Worm (Caenorhabditis elegans) whole organism, late embryonic: ENCODE results near the gene his-40.

Experiments
- K09A11.1 ChIP-seq: sonication (generic microtip); optimal IDR thresholded peaks from 2 replicates; lab custom pipeline; 2017; ENCODE audit warnings: antibody characterized with exemption, mild to moderate bottlenecking, missing genetic modification characterization, missing compliant biosample characterization; ENCODE audit not compliant: insufficient read depth
- T23F11.4 ChIP-seq: fragments of 200-800 bp; sonication (Bioruptor generic); optimal IDR thresholded peaks from 2 replicates; lab custom pipeline; 2018; ENCODE audit warnings: mild to moderate bottlenecking, missing genetic modification characterization, missing compliant biosample characterization
- ama-1 ChIP-seq: fragments of 150-350 bp; optimal IDR thresholded peaks from 2 replicates; lab custom pipeline; 2014
- ceh-19 ChIP-seq: fragments of 200-800 bp; sonication (Bioruptor generic); optimal IDR thresholded peaks from 2 replicates; lab custom pipeline; 2018; ENCODE audit warnings: mild to moderate bottlenecking, missing genetic modification characterization, missing compliant biosample characterization
- ceh-2 ChIP-seq: sonication (generic microtip); optimal IDR thresholded peaks from 2 replicates; lab custom pipeline; 2016; ENCODE audit warnings: missing genotype, missing genetic modification characterization, missing compliant biosample characterization
- ceh-22 ChIP-seq: sonication (generic microtip); optimal IDR thresholded peaks from 2 replicates; lab custom pipeline; 2017; ENCODE audit warnings: missing biosample characterization, missing genetic modification characterization
- ceh-31 ChIP-seq: sonication (generic microtip); optimal IDR thresholded peaks from 2 replicates; lab custom pipeline; 2016; ENCODE audit warnings: missing genetic modification characterization, missing compliant biosample characterization
- ceh-48 ChIP-seq: sonication (generic microtip); optimal IDR thresholded peaks from 2 replicates; lab custom pipeline; 2016; ENCODE audit warnings: missing genetic modification characterization, inconsistent platforms, missing compliant biosample characterization
- ceh-6 ChIP-seq: fragments of 200-800 bp; sonication (Bioruptor generic); optimal IDR thresholded peaks from 2 replicates; lab custom pipeline; 2018; ENCODE audit warnings: mild to moderate bottlenecking, missing genetic modification characterization, missing compliant biosample characterization
- ceh-9 ChIP-seq: sonication (generic microtip); optimal IDR thresholded peaks from 2 replicates; lab custom pipeline; 2016; ENCODE audit warnings: mild to moderate bottlenecking, missing genetic modification characterization, inconsistent platforms, missing compliant biosample characterization
- che-1 ChIP-seq: sonication (generic microtip); optimal IDR thresholded peaks from 2 replicates; lab custom pipeline; 2016; ENCODE audit warnings: mild to moderate bottlenecking, missing genetic modification characterization, missing compliant biosample characterization
- dmd-4 ChIP-seq: sonication (generic microtip); optimal IDR thresholded peaks from 2 replicates; lab custom pipeline; 2016; ENCODE audit warnings: borderline replicate concordance, missing genetic modification characterization, missing compliant biosample characterization
- dve-1 ChIP-seq: sonication (generic microtip); optimal IDR thresholded peaks from 2 replicates; lab custom pipeline; 2017; ENCODE audit warnings: antibody characterized with exemption, mild to moderate bottlenecking, missing genetic modification characterization, missing compliant biosample characterization
- elt-2 ChIP-seq: sonication (generic microtip); optimal IDR thresholded peaks from 2 replicates; lab custom pipeline; 2016; ENCODE audit warnings: missing genetic modification reagents, missing genetic modification characterization, missing compliant biosample characterization
- eyg-1 ChIP-seq: sonication (generic microtip); optimal IDR thresholded peaks from 2 replicates; lab custom pipeline; 2016; ENCODE audit warnings: missing genotype, missing genetic modification characterization, missing compliant biosample characterization
- fkh-6 ChIP-seq: sonication (generic microtip); optimal IDR thresholded peaks from 2 replicates; lab custom pipeline; 2016; ENCODE audit warnings: missing genetic modification characterization, missing compliant biosample characterization
- hlh-15 ChIP-seq: sonication (generic microtip); optimal IDR thresholded peaks from 2 replicates; lab custom pipeline; 2016; ENCODE audit warnings: missing genetic modification characterization, missing compliant biosample characterization
- hlh-30 ChIP-seq: sonication (generic microtip); optimal IDR thresholded peaks from 2 replicates; lab custom pipeline; 2017; ENCODE audit warnings: antibody characterized with exemption, missing genetic modification characterization, missing compliant biosample characterization; ENCODE audit not compliant: insufficient read depth
- hlh-8 ChIP-seq: sonication (generic microtip); optimal IDR thresholded peaks from 2 replicates; lab custom pipeline; 2016; ENCODE audit warnings: missing genotype, missing genetic modification characterization, missing compliant biosample characterization
- lim-6 ChIP-seq: sonication (generic microtip); optimal IDR thresholded peaks from 2 replicates; lab custom pipeline; 2016; ENCODE audit warnings: missing genetic modification characterization, missing compliant biosample characterization
- nhr-232 ChIP-seq: sonication (generic microtip); optimal IDR thresholded peaks from 2 replicates; lab custom pipeline; 2016; ENCODE audit warnings: missing genetic modification characterization, missing compliant biosample characterization
- pag-3 ChIP-seq: sonication (generic microtip); optimal IDR thresholded peaks from 2 replicates; lab custom pipeline; 2016; ENCODE audit warnings: missing compliant biosample characterization, missing genetic modification characterization, borderline replicate concordance
- pax-1 ChIP-seq: fragments of 150-350 bp; optimal IDR thresholded peaks from 2 replicates; lab custom pipeline; 2014; ENCODE audit warnings: missing biosample characterization, missing genetic modification characterization
- pha-2 ChIP-seq: sonication (generic microtip); optimal IDR thresholded peaks from 2 replicates; lab custom pipeline; 2017; ENCODE audit warnings: mild to moderate bottlenecking, missing genetic modification characterization, missing compliant biosample characterization
- ref-2 ChIP-seq: sonication (generic microtip); optimal IDR thresholded peaks from 2 replicates; lab custom pipeline; 2016; ENCODE audit warnings: missing genetic modification characterization, missing compliant biosample characterization
- sdc-2 ChIP-seq: sonication (generic microtip); optimal IDR thresholded peaks from 2 replicates; lab custom pipeline; 2016; ENCODE audit warnings: missing genotype, missing genetic modification characterization, missing compliant biosample characterization
- sox-2 ChIP-seq: fragments of 200-800 bp; sonication (Bioruptor generic); IDR thresholded peaks from 2 replicates; pipeline ENCODE4 v1.3.6; 2022; ENCODE audit warnings: missing genetic modification reagents, missing genetic modification characterization, missing compliant biosample characterization
- sox-4 ChIP-seq: sonication (generic microtip); optimal IDR thresholded peaks from 2 replicates; lab custom pipeline; 2017; ENCODE audit warnings: mild to moderate bottlenecking, missing genetic modification characterization, inconsistent platforms, missing compliant biosample characterization
- unc-3 ChIP-seq, 2 experiments: fragments of 200-800 bp in 1 of 2; sonication (Bioruptor generic) in 1 of 2; sonication (generic microtip) in 1 of 2; conservative IDR thresholded peaks in 1 of 2; optimal IDR thresholded peaks in 1 of 2; 2 replicates each; pipeline versions ENCODE4 v1.3.6 to Lab custom; 2016 to 2022; ENCODE audit warnings: missing compliant biosample characterization in 2 of 2, missing genetic modification characterization in 2 of 2, missing genetic modification reagents in 1 of 2
- unc-55 ChIP-seq: sonication (generic microtip); optimal IDR thresholded peaks from 2 replicates; lab custom pipeline; 2017; ENCODE audit warnings: missing biosample characterization, missing genetic modification reagents, missing genetic modification characterization
- ztf-16 ChIP-seq: sonication (generic microtip); optimal IDR thresholded peaks from 2 replicates; lab custom pipeline; 2017; ENCODE audit warnings: missing genetic modification characterization, missing compliant biosample characterization

The his-40 gene

ce11 chrX:7311870-7312269 lies 2.0 kb downstream of the his-40 start:
- TF ChIP-seq hlh-15 (no peak), pha-2 (tag; lab: Kevin White, UChicago) (no peak), T23F11.4 (GFP tag; lab: Kevin White, UChicago) (no peak), sox-4 (no peak), eyg-1 (tag; lab: Kevin White, UChicago) (no peak), ceh-2 (tag; lab: Kevin White, UChicago) (no peak), sdc-2 (tag; lab: Kevin White, UChicago) (no peak), unc-3 (GFP tag; conservative IDR thresholded peaks at IDR 0.05; lab: Robert Waterston, UW) (no peak), unc-3 (tag; optimal IDR thresholded peaks at IDR 0.05; lab: Kevin White, UChicago) (no peak), K09A11.1 (tag; lab: Kevin White, UChicago) (no peak), ceh-22 (no peak)

- no peak for TF ChIP-seq hlh-8 (tag; lab: Kevin White, UChicago)
- TF ChIP-seq dve-1, result no peak
- TF ChIP-seq pax-1 (tag; lab: Kevin White, UChicago), result no peak
- TF ChIP-seq che-1 (tag; lab: Kevin White, UChicago), result no peak
- no peak for TF ChIP-seq sox-2 (GFP tag; lab: Robert Waterston, UW)
These were observed 3.3 kb downstream of the his-40 start for ce11 chrX:7313236-7313635.

DNA sequence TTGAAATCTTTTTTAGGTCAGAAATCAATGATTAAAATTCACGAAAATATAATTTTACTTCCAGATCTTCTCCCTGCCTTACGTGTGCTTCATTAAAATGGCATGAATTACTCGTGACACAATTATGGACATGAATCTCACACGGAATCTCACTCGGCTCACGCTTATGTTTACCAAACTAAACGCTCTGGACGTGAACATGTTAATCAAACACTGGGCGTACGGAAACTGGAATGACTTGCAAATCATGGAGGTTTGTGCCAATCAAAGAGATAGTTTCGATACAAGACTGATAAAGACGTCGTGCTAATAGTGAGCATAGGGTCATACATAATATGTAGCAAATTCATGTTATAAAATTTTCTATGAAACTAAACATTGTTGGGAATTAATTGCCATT lies 4.7 kb downstream of the his-40 start:
- no peak for TF ChIP-seq T23F11.4 (GFP tag; lab: Kevin White, UChicago)
- no peak for TF ChIP-seq ceh-2 (tag; lab: Kevin White, UChicago)
- no peak for TF ChIP-seq ref-2 (tag; lab: Kevin White, UChicago)
- TF ChIP-seq ceh-31 (tag; lab: Kevin White, UChicago), result no peak
- TF ChIP-seq unc-55 (GFP tag; lab: Kevin White, UChicago), result no peak
- no peak for TF ChIP-seq ceh-6
- no peak for TF ChIP-seq hlh-30 (tag; lab: Kevin White, UChicago)
- no peak for TF ChIP-seq sox-4
- TF ChIP-seq lim-6 (tag; lab: Kevin White, UChicago), result no peak
- no peak for TF ChIP-seq nhr-232
- no peak for TF ChIP-seq ceh-48 (tag; lab: Kevin White, UChicago)
- no peak for TF ChIP-seq hlh-8 (tag; lab: Kevin White, UChicago)

DNA sequence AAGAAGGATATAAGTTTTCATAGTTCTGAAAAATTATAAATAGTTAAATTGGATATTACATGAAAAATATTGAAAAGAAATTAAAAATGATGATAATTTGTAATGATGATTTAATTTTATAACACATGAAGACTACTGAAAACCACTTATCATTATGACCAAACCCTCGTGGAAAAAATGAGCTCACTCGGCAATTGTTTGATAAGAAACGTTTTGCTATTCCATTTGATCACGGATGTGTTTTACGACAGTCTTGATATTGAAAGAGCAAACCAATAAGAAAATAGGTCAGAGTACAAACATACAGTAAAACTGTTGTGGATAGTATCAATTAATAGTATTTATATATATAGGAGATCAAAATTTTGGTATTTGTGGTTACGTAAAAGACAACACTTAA lies 5.4 kb downstream of the his-40 start, which contains the start of gene spp-3:
TSS of gene spp-3 (minus strand) at position 25 of the 400 bp plus-strand sequence.
- peak; percentile 10 for TF ChIP-seq elt-2 (tag; lab: Kevin White, UChicago)
- TF ChIP-seq lim-6 (tag; lab: Kevin White, UChicago), result no peak

DNA sequence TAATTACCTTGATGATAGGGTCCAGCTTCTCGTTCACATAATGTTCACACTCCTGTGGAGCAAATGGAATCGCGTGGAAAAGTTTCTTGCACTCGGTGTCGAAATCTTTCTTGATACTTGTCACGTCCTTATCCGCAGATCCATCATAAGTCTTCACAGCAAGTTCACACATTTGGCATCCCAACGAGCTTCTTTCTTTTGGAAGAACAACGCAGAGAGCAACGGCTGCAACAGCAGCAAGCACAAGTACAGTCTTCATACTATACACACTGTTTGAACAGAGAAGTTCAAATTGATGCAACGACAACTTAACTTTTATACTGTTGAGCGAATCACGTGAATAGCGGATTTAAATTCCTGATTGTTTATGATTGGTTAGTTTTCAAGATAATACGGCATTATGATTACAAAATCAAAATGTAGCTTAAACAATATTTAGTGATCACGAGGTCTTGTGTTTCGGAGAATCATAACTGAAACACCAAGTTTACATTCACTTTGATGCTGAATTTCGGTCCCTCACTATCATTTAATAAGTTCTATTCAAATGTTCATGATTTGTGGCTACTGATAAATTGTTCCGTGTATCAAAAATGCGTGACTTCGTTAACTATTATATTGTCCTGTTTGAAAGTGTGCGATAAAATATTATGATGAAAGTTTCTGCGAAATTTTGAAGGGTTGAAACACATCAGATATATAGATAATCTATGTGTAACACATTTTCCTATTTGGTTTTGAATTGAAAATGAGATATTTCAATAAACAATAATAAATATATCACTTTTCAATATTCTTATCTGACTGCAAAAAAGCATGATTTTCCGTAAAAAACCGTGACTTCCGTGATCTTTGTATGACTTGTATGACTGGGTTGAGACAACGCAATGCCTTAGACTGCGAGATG lies 6.8 kb downstream of the his-40 start, which contains the start of the genes spp-2 and spp-6:
TSS of gene spp-2 (minus strand) at position 334 of the 907 bp plus-strand sequence.
TSS of gene spp-6 (plus strand) at position 857 of the 907 bp plus-strand sequence.
- TF ChIP-seq ceh-9, result no peak
- no peak for TF ChIP-seq fkh-6
- TF ChIP-seq ceh-22, result no peak
- TF ChIP-seq ceh-19 (GFP tag; lab: Kevin White, UChicago), result no peak
- no peak for TF ChIP-seq ref-2 (tag; lab: Kevin White, UChicago)
- no peak for TF ChIP-seq ztf-16 (tag; lab: Kevin White, UChicago)
- no peak for TF ChIP-seq ceh-48 (tag; lab: Kevin White, UChicago)

ce11 chrX:7318639-7319038 lies 8.7 kb downstream of the his-40 start, which contains the start of gene spp-4:
spp-4 (minus strand) TSS chrX:7318756.
- no peak for TF ChIP-seq pag-3 (tag; lab: Kevin White, UChicago)
- TF ChIP-seq dmd-4 (tag; lab: Kevin White, UChicago), result no peak
- no peak for TF ChIP-seq pax-1 (tag; lab: Kevin White, UChicago)
- TF ChIP-seq ceh-19 (GFP tag; lab: Kevin White, UChicago), result no peak
- TF ChIP-seq ama-1 (lab: Kevin White, UChicago), result no peak
